Fruit fly (Drosophila melanogaster) whole organism, embryonic: ENCODE results near the gene CG2493.

Experiments
- Aef1 ChIP-seq: fragments of 200-800 bp; sonication (Bioruptor generic); IDR thresholded peaks from 3 replicates; pipeline ENCODE4 v1.3.6; 2022; ENCODE audit warnings: missing biosample characterization, missing genetic modification characterization
- Atf3 ChIP-seq: fragments of 200-800 bp; sonication (Bioruptor generic); optimal IDR thresholded peaks from 3 replicates; lab custom pipeline; 2016; ENCODE audit warnings: missing biosample characterization, missing genetic modification characterization
- Atf6 ChIP-seq: fragments of 200-800 bp; sonication (Bioruptor generic); IDR thresholded peaks from 2 replicates; pipeline ENCODE4 v1.3.6; 2022; ENCODE audit warnings: missing biosample characterization, missing genetic modification characterization
- CG10147 ChIP-seq: fragments of 200-800 bp; sonication (Bioruptor generic); optimal IDR thresholded peaks from 2 replicates; lab custom pipeline; 2019; ENCODE audit warnings: missing biosample characterization, mild to moderate bottlenecking, missing genetic modification characterization, moderate library complexity
- CG10209 ChIP-seq: fragments of 200-800 bp; sonication (Bioruptor generic); optimal IDR thresholded peaks from 3 replicates; lab custom pipeline; 2017; ENCODE audit warnings: missing biosample characterization, mild to moderate bottlenecking, missing genetic modification characterization, missing genetic modification reagents
- CG10543 ChIP-seq: fragments of 200-800 bp; sonication (Bioruptor generic); optimal IDR thresholded peaks from 3 replicates; lab custom pipeline; 2017; ENCODE audit warnings: missing biosample characterization, mild to moderate bottlenecking, missing genetic modification characterization, moderate library complexity
- CG11723 ChIP-seq: fragments of 200-800 bp; sonication (Bioruptor generic); optimal IDR thresholded peaks from 2 replicates; lab custom pipeline; 2017; ENCODE audit warnings: missing biosample characterization, mild to moderate bottlenecking, missing genetic modification characterization
- CG12942 ChIP-seq: fragments of 200-800 bp; sonication (Bioruptor generic); optimal IDR thresholded peaks from 3 replicates; lab custom pipeline; 2016; ENCODE audit warnings: missing biosample characterization, missing genetic modification characterization
- CG13123 ChIP-seq: fragments of 200-800 bp; sonication (Bioruptor generic); optimal IDR thresholded peaks from 2 replicates; lab custom pipeline; 2016; ENCODE audit warnings: missing biosample characterization, missing genetic modification characterization
- CG13624 ChIP-seq: fragments of 200-800 bp; sonication (Bioruptor generic); optimal IDR thresholded peaks from 2 replicates; lab custom pipeline; 2016; ENCODE audit warnings: missing biosample characterization, missing genetic modification characterization
- CG16863 ChIP-seq: fragments of 200-800 bp; sonication (Bioruptor generic); optimal IDR thresholded peaks from 3 replicates; lab custom pipeline; 2016; ENCODE audit warnings: missing biosample characterization, missing genetic modification characterization
- CG17612 ChIP-seq: fragments of 200-800 bp; sonication (Bioruptor generic); IDR thresholded peaks from 2 replicates; pipeline ENCODE4 v1.3.6; 2022; ENCODE audit warnings: missing biosample characterization, missing genetic modification characterization
- CG31388 ChIP-seq: fragments of 200-800 bp; sonication (Bioruptor generic); optimal IDR thresholded peaks from 2 replicates; lab custom pipeline; 2016; ENCODE audit warnings: missing biosample characterization, missing genetic modification characterization
- CG32772 ChIP-seq: fragments of 200-800 bp; sonication (Bioruptor generic); IDR thresholded peaks from 2 replicates; pipeline ENCODE4 v1.3.6; 2022; ENCODE audit warnings: missing biosample characterization, missing genetic modification characterization
- CG34422 ChIP-seq: fragments of 200-800 bp; sonication (Bioruptor generic); IDR thresholded peaks from 3 replicates; pipeline ENCODE4 v1.3.6; 2022; ENCODE audit warnings: missing biosample characterization, missing genetic modification characterization
- CG4404 ChIP-seq: fragments of 200-800 bp; sonication (Bioruptor generic); IDR thresholded peaks from 2 replicates; pipeline ENCODE4 v1.3.6; 2022; ENCODE audit warnings: missing biosample characterization, missing genetic modification characterization
- CG4424 ChIP-seq: fragments of 200-800 bp; sonication (Bioruptor generic); optimal IDR thresholded peaks from 3 replicates; lab custom pipeline; 2016; ENCODE audit warnings: missing biosample characterization, missing genetic modification characterization
- CG6854 ChIP-seq: fragments of 200-800 bp; sonication (Bioruptor generic); optimal IDR thresholded peaks from 3 replicates; lab custom pipeline; 2017; ENCODE audit warnings: missing biosample characterization, mild to moderate bottlenecking, missing genetic modification characterization
- CG7556 ChIP-seq: fragments of 200-800 bp; sonication (Bioruptor generic); optimal IDR thresholded peaks from 2 replicates; lab custom pipeline; 2017; ENCODE audit warnings: missing biosample characterization, mild to moderate bottlenecking, missing genetic modification characterization
- CG8290 ChIP-seq, 3 experiments: fragments of 200-800 bp; sonication (Bioruptor generic); optimal IDR thresholded peaks; 2 replicates each; lab custom pipeline; 2016 to 2019; ENCODE audit warnings: missing biosample characterization in 3 of 3, missing genetic modification characterization in 3 of 3, mild to moderate bottlenecking in 2 of 3, moderate library complexity in 1 of 3
- CG8359 ChIP-seq: fragments of 200-800 bp; sonication (Bioruptor generic); optimal IDR thresholded peaks from 2 replicates; lab custom pipeline; 2017; ENCODE audit warnings: missing biosample characterization, mild to moderate bottlenecking, missing genetic modification characterization, borderline replicate concordance
- CG9932 ChIP-seq: fragments of 200-800 bp; sonication (Bioruptor generic); IDR thresholded peaks from 2 replicates; pipeline ENCODE4 v1.3.6; 2022; ENCODE audit warnings: missing biosample characterization, missing genetic modification characterization
- CkIIα-i1 ChIP-seq: fragments of 200-800 bp; sonication (Bioruptor generic); IDR thresholded peaks from 2 replicates; pipeline ENCODE4 v1.3.6; 2022; ENCODE audit warnings: missing biosample characterization, missing genetic modification characterization
- Doc2 ChIP-seq: fragments of 200-800 bp; sonication (Bioruptor generic); IDR thresholded peaks from 2 replicates; pipeline ENCODE4 v1.3.6; 2022; ENCODE audit warnings: missing biosample characterization, missing genetic modification characterization
- E2f2 ChIP-seq: fragments of 200-800 bp; sonication (Bioruptor generic); IDR thresholded peaks from 2 replicates; pipeline ENCODE4 v1.3.6; 2022; ENCODE audit warnings: missing biosample characterization, missing genetic modification characterization
- Fer2 ChIP-seq: fragments of 200-800 bp; sonication (Bioruptor generic); optimal IDR thresholded peaks from 2 replicates; lab custom pipeline; 2018; ENCODE audit warnings: missing biosample characterization, mild to moderate bottlenecking, missing genetic modification characterization, moderate library complexity
- HLH4C ChIP-seq: fragments of 200-800 bp; sonication (Bioruptor generic); IDR thresholded peaks from 3 replicates; pipeline ENCODE4 v1.3.6; 2022; ENCODE audit warnings: missing biosample characterization, missing genetic modification characterization; ENCODE audit not compliant: partially characterized antibody
- Hey ChIP-seq: fragments of 200-800 bp; sonication (Bioruptor generic); optimal IDR thresholded peaks from 3 replicates; lab custom pipeline; 2018; ENCODE audit warnings: missing biosample characterization, mild to moderate bottlenecking, missing genetic modification characterization
- Hr51 ChIP-seq, 2 experiments: fragments of 200-800 bp; sonication (Bioruptor generic); optimal IDR thresholded peaks; 2 replicates in 1 of 2; 3 replicates in 1 of 2; lab custom pipeline; 2016 to 2018; ENCODE audit warnings: missing biosample characterization in 2 of 2, missing genetic modification characterization in 2 of 2, mild to moderate bottlenecking in 1 of 2, moderate library complexity in 1 of 2
- Oaz ChIP-seq: fragments of 200-800 bp; sonication (Bioruptor generic); IDR thresholded peaks from 2 replicates; pipeline ENCODE4 v1.3.6; 2022; ENCODE audit warnings: missing biosample characterization, missing genetic modification characterization
- Scr ChIP-seq: fragments of 200-800 bp; sonication (Bioruptor generic); IDR thresholded peaks from 2 replicates; pipeline ENCODE4 v1.3.6; 2022; ENCODE audit warnings: missing biosample characterization, missing genetic modification characterization; ENCODE audit not compliant: partially characterized antibody
- Sox102F ChIP-seq: fragments of 200-800 bp; sonication (Bioruptor generic); optimal IDR thresholded peaks from 2 replicates; lab custom pipeline; 2018; ENCODE audit warnings: missing biosample characterization, mild to moderate bottlenecking, missing genetic modification characterization, moderate library complexity
- bigmax ChIP-seq: fragments of 200-800 bp; sonication (Bioruptor generic); optimal IDR thresholded peaks from 2 replicates; lab custom pipeline; 2018; ENCODE audit warnings: missing biosample characterization, mild to moderate bottlenecking, missing genetic modification characterization
- dmrt11E ChIP-seq: fragments of 200-800 bp; sonication (Bioruptor generic); optimal IDR thresholded peaks from 3 replicates; lab custom pipeline; 2018; ENCODE audit warnings: missing biosample characterization, mild to moderate bottlenecking, missing genetic modification characterization, moderate library complexity
- en ChIP-seq: fragments of 200-800 bp; sonication (Bioruptor generic); optimal IDR thresholded peaks from 2 replicates; lab custom pipeline; 2016; ENCODE audit warnings: missing biosample characterization, missing genetic modification characterization
- fd64A ChIP-seq: fragments of 200-800 bp; sonication (Bioruptor generic); optimal IDR thresholded peaks from 3 replicates; lab custom pipeline; 2018; ENCODE audit warnings: missing biosample characterization, mild to moderate bottlenecking, missing genetic modification characterization
- grn ChIP-seq: fragments of 200-800 bp; sonication (Bioruptor generic); optimal IDR thresholded peaks from 3 replicates; lab custom pipeline; 2017; ENCODE audit warnings: missing biosample characterization, missing genetic modification characterization
- gsb ChIP-seq: fragments of 200-800 bp; sonication (Bioruptor generic); IDR thresholded peaks from 2 replicates; pipeline ENCODE4 v1.3.6; 2022; ENCODE audit warnings: missing biosample characterization, missing genetic modification characterization
- hth ChIP-seq: fragments of >200 bp; optimal IDR thresholded peaks from 2 replicates; lab custom pipeline; 2017; ENCODE audit warnings: inconsistent platforms
- insv ChIP-seq, 2 experiments: fragments of 200-800 bp; sonication (Bioruptor generic); optimal IDR thresholded peaks; 3 replicates each; lab custom pipeline; 2016 to 2018; ENCODE audit warnings: missing biosample characterization in 2 of 2, missing genetic modification characterization in 2 of 2
- mam ChIP-seq: fragments of 200-800 bp; sonication (Bioruptor generic); optimal IDR thresholded peaks from 3 replicates; lab custom pipeline; 2016; ENCODE audit warnings: missing biosample characterization, missing genetic modification characterization
- mld ChIP-seq: fragments of 200-800 bp; sonication (Bioruptor generic); IDR thresholded peaks from 3 replicates; pipeline ENCODE4 v1.3.6; 2022; ENCODE audit warnings: missing biosample characterization, missing genetic modification characterization; ENCODE audit not compliant: partially characterized antibody
- pfk ChIP-seq: fragments of 200-800 bp; sonication (Bioruptor generic); optimal IDR thresholded peaks from 2 replicates; lab custom pipeline; 2018; ENCODE audit warnings: missing biosample characterization, mild to moderate bottlenecking, missing genetic modification characterization, moderate library complexity
- pnt ChIP-seq: fragments of 200-800 bp; sonication (Bioruptor generic); optimal IDR thresholded peaks from 3 replicates; lab custom pipeline; 2016; ENCODE audit warnings: missing biosample characterization, missing genetic modification characterization
- seq ChIP-seq: fragments of 200-800 bp; sonication (Bioruptor generic); IDR thresholded peaks from 2 replicates; pipeline ENCODE4 v1.3.6; 2022; ENCODE audit warnings: missing biosample characterization, missing genetic modification characterization
- sr ChIP-seq: fragments of 200-800 bp; sonication (Bioruptor generic); IDR thresholded peaks from 3 replicates; pipeline ENCODE4 v1.3.6; 2022; ENCODE audit warnings: missing biosample characterization, missing genetic modification characterization
- tll ChIP-seq, 2 experiments: fragments of 200-800 bp in 1 of 2; fragments of >200 bp in 1 of 2; sonication (Bioruptor generic) in 1 of 2; optimal IDR thresholded peaks; 2 replicates each; lab custom pipeline; 2017 to 2019; ENCODE audit warnings: missing biosample characterization in 2 of 2, missing genetic modification characterization in 2 of 2, mild to moderate bottlenecking in 1 of 2, moderate library complexity in 1 of 2
- trem ChIP-seq: fragments of 200-800 bp; optimal IDR thresholded peaks from 3 replicates; lab custom pipeline; 2019; ENCODE audit warnings: missing biosample characterization, mild to moderate bottlenecking, missing genetic modification characterization, moderate library complexity

Gene CG2493

DNA sequence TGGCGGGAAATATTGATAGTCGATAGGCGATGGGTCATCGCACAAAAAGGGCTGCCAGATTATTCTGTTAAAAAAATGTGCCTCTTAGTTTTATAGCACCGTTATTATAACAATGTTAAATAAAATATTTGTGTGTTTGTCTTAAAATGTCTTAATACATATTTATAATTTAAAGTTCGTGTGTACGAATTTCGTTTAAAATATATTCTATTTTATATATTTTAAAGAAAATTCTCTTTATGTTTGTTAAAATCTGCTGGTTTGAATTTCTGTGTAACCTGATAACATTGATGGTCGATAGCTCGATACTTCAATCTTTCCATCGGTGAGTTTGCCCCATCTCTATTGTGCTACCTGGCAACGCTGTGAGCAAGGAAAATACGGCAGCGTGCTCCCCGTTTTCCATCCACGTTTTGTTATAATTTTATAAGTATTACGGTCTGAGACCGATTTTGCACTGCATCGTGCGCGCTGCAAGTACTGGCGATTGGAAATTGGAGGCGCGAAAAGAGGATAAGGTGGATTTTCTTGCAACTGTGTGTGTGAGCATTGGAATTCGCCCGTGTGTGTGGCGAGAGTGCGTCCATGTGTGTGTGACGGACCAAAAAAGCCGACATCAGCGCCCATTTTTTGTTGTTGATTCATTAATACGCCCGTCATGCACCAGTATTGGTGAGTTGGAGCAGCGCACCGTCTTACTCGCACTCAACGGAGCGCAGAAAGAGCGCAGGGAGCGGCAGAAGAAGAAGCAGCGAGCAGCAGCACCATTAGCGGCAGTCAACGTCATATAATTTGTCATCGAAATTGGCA is 46.3 kb downstream of the CG2493 start, which contains the start of the genes CG10949 and Arpc2 (continued):
- peak; percentile 67 for TF ChIP-seq Scr (GFP tag; lab: Robert Waterston, UW)
- no peak for TF ChIP-seq pfk (GFP tag; lab: Kevin White, UChicago)
- peak; percentile 23; the same call in 1 of the 2 replicates for TF ChIP-seq CG4404 (GFP tag; lab: Robert Waterston, UW)
- TF ChIP-seq Aef1: 0 out of 3 replicates have a peak, but pooled peaks have one; percentile 10
- peak; percentile 33 for TF ChIP-seq CG4424 (GFP tag; lab: Kevin White, UChicago)
- no peak for TF ChIP-seq Hey
- TF ChIP-seq CG10543 (GFP tag; lab: Kevin White, UChicago): peak; percentile 39
- TF ChIP-seq Sox102F (GFP tag; lab: Kevin White, UChicago): peak; percentile 61
- TF ChIP-seq Atf3 (GFP tag; lab: Kevin White, UChicago): no peak
- no peak for TF ChIP-seq bigmax (GFP tag; lab: Kevin White, UChicago)
- peak; percentile 67 for TF ChIP-seq E2f2 (GFP tag; lab: Robert Waterston, UW)
- peak; percentile 46 for TF ChIP-seq CG12942 (GFP tag; lab: Kevin White, UChicago)
- no peak for TF ChIP-seq CG8359 (GFP tag; lab: Kevin White, UChicago)
- no peak for TF ChIP-seq Oaz (GFP tag; lab: Robert Waterston, UW)
- TF ChIP-seq CG9932 (GFP tag; lab: Robert Waterston, UW): peak; percentile 63
- no peak for TF ChIP-seq sr (GFP tag; lab: Robert Waterston, UW)
- peak; percentile 28; the same call in 2 of the 3 replicates for TF ChIP-seq HLH4C (GFP tag; lab: Robert Waterston, UW)
- no peak for TF ChIP-seq CG10147 (GFP tag; lab: Kevin White, UChicago)
- TF ChIP-seq Hr51 (GFP tag; optimal IDR thresholded peaks at IDR 0.05; lab: Kevin White, UChicago): peak in 1 of 2 experiments; percentile 68
- no peak for TF ChIP-seq en (GFP tag; lab: Kevin White, UChicago)
- no peak for TF ChIP-seq Doc2 (GFP tag; lab: Robert Waterston, UW)
- TF ChIP-seq CG13123 (GFP tag; lab: Kevin White, UChicago): no peak
- peak; percentile 35 for TF ChIP-seq Fer2
- peak; percentile 4 for TF ChIP-seq CG13624
- TF ChIP-seq hth: no peak
- TF ChIP-seq grn (GFP tag; lab: Kevin White, UChicago): no peak
- no peak for TF ChIP-seq CG8290 (GFP tag; optimal IDR thresholded peaks at IDR 0.05; lab: Kevin White, UChicago)
- peak in 1 of 2 experiments; percentile 6 for TF ChIP-seq CG8290 (tag; optimal IDR thresholded peaks at IDR 0.05; lab: Kevin White, UChicago)
- peak; percentile 58 for TF ChIP-seq dmrt11E (tag; lab: Kevin White, UChicago)
- TF ChIP-seq CG6854 (GFP tag; lab: Kevin White, UChicago): no peak
- no peak for TF ChIP-seq tll (GFP tag; optimal IDR thresholded peaks at IDR 0.05; lab: Kevin White, UChicago)
- no peak for TF ChIP-seq Atf6 (GFP tag; lab: Robert Waterston, UW)
- TF ChIP-seq insv (GFP tag; optimal IDR thresholded peaks at IDR 0.05; lab: Kevin White, UChicago): no peak
- TF ChIP-seq CG10209: peak; percentile 33
- TF ChIP-seq CG16863 (GFP tag; lab: Kevin White, UChicago): no peak
- no peak for TF ChIP-seq gsb (GFP tag; lab: Robert Waterston, UW)
- peak; percentile 71 for TF ChIP-seq trem (tag; lab: Kevin White, UChicago)
- TF ChIP-seq fd64A: no peak
- no peak for TF ChIP-seq CkIIα-i1 (GFP tag; lab: Robert Waterston, UW)
- TF ChIP-seq seq (GFP tag; lab: Robert Waterston, UW): no peak
- no peak for TF ChIP-seq pnt (GFP tag; lab: Kevin White, UChicago)
- TF ChIP-seq CG7556: peak; percentile 49
- no peak for TF ChIP-seq mam (GFP tag; lab: Kevin White, UChicago)
- TF ChIP-seq mld (GFP tag; lab: Robert Waterston, UW): no peak
- peak; percentile 33; the same call in 1 of the 2 replicates for TF ChIP-seq CG32772 (GFP tag; lab: Robert Waterston, UW)
- TF ChIP-seq CG31388 (GFP tag; lab: Kevin White, UChicago): no peak
- no peak for TF ChIP-seq CG17612
- no peak for TF ChIP-seq CG11723
- TF ChIP-seq CG34422: peak; percentile 73; the same call in 2 of the 3 replicates
